Worm (Caenorhabditis elegans): ENCODE results near the gene mct-5.

DNA sequence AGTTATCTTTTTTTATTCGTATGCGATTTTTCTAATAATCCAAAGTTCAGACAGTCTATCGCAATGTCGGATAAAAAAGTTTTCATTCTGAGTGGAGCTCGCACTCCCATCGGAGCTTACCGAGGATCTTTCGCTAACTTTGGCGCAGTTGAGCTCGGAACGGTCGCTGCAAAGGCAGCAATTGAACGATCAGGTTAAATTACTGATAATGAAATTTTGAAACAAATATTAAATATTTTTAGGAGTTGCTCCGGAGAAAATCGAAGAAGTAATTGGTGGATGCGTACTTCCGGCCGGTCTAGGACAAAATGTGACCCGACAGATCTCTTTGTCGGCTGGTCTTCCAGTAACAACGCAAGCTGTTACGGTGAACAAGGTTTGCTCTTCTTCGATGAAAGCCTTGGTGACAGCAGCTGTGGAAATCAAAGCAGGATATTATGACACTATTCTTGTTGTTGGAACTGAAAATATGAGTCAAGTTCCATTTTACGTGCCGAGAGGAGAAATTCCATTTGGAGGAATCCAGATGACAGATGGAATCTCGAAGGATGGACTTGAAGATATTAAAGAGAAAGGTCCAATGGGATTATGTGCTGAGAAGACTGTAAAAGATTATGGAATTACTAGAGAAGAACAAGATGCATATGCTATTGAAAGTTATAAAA lies 22.7 kb downstream of the mct-5 start, which contains the start of gene T02G5.7:
- TF ChIP-seq elt-3 (tag; optimal IDR thresholded peaks at IDR 0.05) (no peak), nhr-237 (tag; optimal IDR thresholded peaks at IDR 0.05) (no peak), ceh-43 (GFP tag; optimal IDR thresholded peaks at IDR 0.05) (no peak), pha-4 (tag; optimal IDR thresholded peaks at IDR 0.05) (no peak), unc-39 (tag; optimal IDR thresholded peaks at IDR 0.05) (no peak), nhr-28 (tag; optimal IDR thresholded peaks at IDR 0.05) (no peak), mep-1 (tag; optimal IDR thresholded peaks at IDR 0.05) (no peak), sem-2 (GFP tag; optimal IDR thresholded peaks at IDR 0.05) (no peak)
